Worm (Caenorhabditis elegans) whole organism, early embryonic: ENCODE measurements around the gene srx-9.

Source experiments
- F13C5.2 ChIP-seq: sonication (generic microtip); optimal IDR thresholded peaks from 2 replicates; lab custom pipeline; 2017; ENCODE audit warnings: mild to moderate bottlenecking, missing genetic modification characterization, inconsistent platforms, missing compliant biosample characterization
- ceh-13 ChIP-seq: fragments of 200-800 bp; sonication (Bioruptor generic); optimal IDR thresholded peaks from 2 replicates; lab custom pipeline; 2018; ENCODE audit warnings: mild to moderate bottlenecking, missing genetic modification characterization, missing compliant biosample characterization
- ceh-36 ChIP-seq: sonication (generic microtip); optimal IDR thresholded peaks from 2 replicates; lab custom pipeline; 2016; ENCODE audit warnings: missing genetic modification characterization, inconsistent platforms, missing compliant biosample characterization
- ets-7 ChIP-seq: sonication (generic microtip); optimal IDR thresholded peaks from 2 replicates; lab custom pipeline; 2016; ENCODE audit warnings: missing genotype, missing genetic modification characterization, missing compliant biosample characterization
- flt-1 ChIP-seq: fragments of 200-800 bp; sonication (Bioruptor generic); IDR thresholded peaks from 2 replicates; pipeline ENCODE4 v1.3.6; 2022; ENCODE audit warnings: missing genetic modification characterization, missing compliant biosample characterization
- hmbx-1 ChIP-seq: sonication (generic microtip); optimal IDR thresholded peaks from 2 replicates; lab custom pipeline; 2016; ENCODE audit warnings: mild to moderate bottlenecking, missing genetic modification characterization, missing compliant biosample characterization
- scrt-1 ChIP-seq: fragments of 200-800 bp; sonication (Bioruptor generic); IDR thresholded peaks from 2 replicates; pipeline ENCODE4 v1.3.6; 2022; ENCODE audit warnings: missing genetic modification characterization, missing compliant biosample characterization

- TF ChIP-seq F13C5.2 (tag; lab: Kevin White, UChicago), result no peak
- no peak for TF ChIP-seq ets-7 (tag; lab: Kevin White, UChicago)
- no peak for TF ChIP-seq hmbx-1
- no peak for TF ChIP-seq ceh-13
- no peak for TF ChIP-seq flt-1 (GFP tag; lab: Robert Waterston, UW)
- TF ChIP-seq ceh-36 (tag; lab: Kevin White, UChicago), result no peak
- no peak for TF ChIP-seq scrt-1 (GFP tag; lab: Robert Waterston, UW)
Measured at ce11 chrV:7369578-7369977, 25.7 kb downstream of the srx-9 start, which contains the start of gene srj-14.
